Worm (Caenorhabditis elegans) whole organism, L2 larva: ENCODE results near the gene pqn-80.

Source experiments
- C34F6.9 ChIP-seq: fragments of 150-350 bp; optimal IDR thresholded peaks from 2 replicates; lab custom pipeline; 2014; ENCODE audit warnings: missing biosample characterization, missing genetic modification characterization
- F13H6.1 ChIP-seq: sonication (generic microtip); optimal IDR thresholded peaks from 2 replicates; lab custom pipeline; 2016; ENCODE audit warnings: missing genetic modification characterization, missing compliant biosample characterization
- R02D3.7 ChIP-seq: fragments of 150-350 bp; optimal IDR thresholded peaks from 2 replicates; lab custom pipeline; 2014; ENCODE audit warnings: missing biosample characterization, missing genetic modification characterization
- Y55F3AM.14 ChIP-seq: fragments of 200-800 bp; sonication (Bioruptor generic); optimal IDR thresholded peaks from 2 replicates; lab custom pipeline; 2018; ENCODE audit warnings: mild to moderate bottlenecking, missing genetic modification characterization, missing compliant biosample characterization
- aly-2 ChIP-seq: fragments of 150-350 bp; optimal IDR thresholded peaks from 2 replicates; lab custom pipeline; 2014; ENCODE audit warnings: missing biosample characterization, missing genetic modification characterization
- ceh-16 ChIP-seq: fragments of 150-350 bp; optimal IDR thresholded peaks from 2 replicates; lab custom pipeline; 2014; ENCODE audit warnings: missing biosample characterization, missing genetic modification characterization
- ceh-82 ChIP-seq: fragments of 150-350 bp; optimal IDR thresholded peaks from 2 replicates; lab custom pipeline; 2014; ENCODE audit warnings: missing biosample characterization, missing genetic modification characterization
- crh-2 ChIP-seq: sonication (generic microtip); optimal IDR thresholded peaks from 2 replicates; lab custom pipeline; 2017; ENCODE audit warnings: missing biosample characterization, missing genetic modification characterization
- egl-27 ChIP-seq: sonication (generic microtip); optimal IDR thresholded peaks from 3 replicates; lab custom pipeline; 2017; ENCODE audit warnings: missing biosample characterization, missing genetic modification reagents, missing genetic modification characterization
- elt-1 ChIP-seq: fragments of 150-350 bp; optimal IDR thresholded peaks from 2 replicates; lab custom pipeline; 2014; ENCODE audit warnings: missing biosample characterization, missing genetic modification characterization
- fos-1 ChIP-seq: fragments of 150-350 bp; optimal IDR thresholded peaks from 2 replicates; lab custom pipeline; 2014; ENCODE audit warnings: missing biosample characterization, missing genetic modification characterization
- gmeb-1 ChIP-seq: fragments of 150-350 bp; optimal IDR thresholded peaks from 2 replicates; lab custom pipeline; 2014; ENCODE audit warnings: missing biosample characterization, missing genetic modification characterization
- lin-11 ChIP-seq: fragments of 150-350 bp; sonication (generic microtip); optimal IDR thresholded peaks from 2 replicates; lab custom pipeline; 2014; ENCODE audit warnings: missing biosample characterization, missing genetic modification characterization, inconsistent platforms, mixed read lengths
- lin-13 ChIP-seq: fragments of 150-350 bp; optimal IDR thresholded peaks from 2 replicates; lab custom pipeline; 2014; ENCODE audit warnings: missing biosample characterization, missing genetic modification reagents, missing genetic modification characterization
- lin-39 ChIP-seq: fragments of 150-350 bp; optimal IDR thresholded peaks from 2 replicates; lab custom pipeline; 2014; ENCODE audit warnings: missing biosample characterization, missing genetic modification reagents, missing genetic modification characterization
- lsy-2 ChIP-seq, 2 experiments: fragments of 150-350 bp in 1 of 2; sonication (generic microtip) in 1 of 2; optimal IDR thresholded peaks; 2 replicates each; lab custom pipeline; 2014 to 2017; ENCODE audit warnings: missing biosample characterization in 2 of 2, missing genetic modification characterization in 2 of 2
- mbf-1 ChIP-seq: sonication (generic microtip); optimal IDR thresholded peaks from 2 replicates; lab custom pipeline; 2017; ENCODE audit warnings: missing biosample characterization, missing genetic modification characterization
- mdl-1 ChIP-seq, 2 experiments: fragments of 150-350 bp in 1 of 2; sonication (generic microtip) in 1 of 2; optimal IDR thresholded peaks; 2 replicates each; lab custom pipeline; 2017; ENCODE audit warnings: missing biosample characterization in 2 of 2, missing genetic modification characterization in 2 of 2
- nhr-12 ChIP-seq: fragments of 150-350 bp; optimal IDR thresholded peaks from 2 replicates; lab custom pipeline; 2014; ENCODE audit warnings: missing biosample characterization, missing genetic modification characterization
- nhr-129 ChIP-seq: fragments of 150-350 bp; optimal IDR thresholded peaks from 2 replicates; lab custom pipeline; 2014; ENCODE audit warnings: missing biosample characterization, missing genetic modification characterization
- nhr-21 ChIP-seq: fragments of 150-350 bp; optimal IDR thresholded peaks from 2 replicates; lab custom pipeline; 2014; ENCODE audit warnings: missing biosample characterization, missing genetic modification characterization
- nhr-237 ChIP-seq: fragments of 150-350 bp; optimal IDR thresholded peaks from 2 replicates; lab custom pipeline; 2014; ENCODE audit warnings: missing biosample characterization, missing genetic modification characterization
- nhr-25 ChIP-seq: fragments of 150-350 bp; sonication (generic microtip); optimal IDR thresholded peaks from 3 replicates; lab custom pipeline; 2014; ENCODE audit warnings: missing biosample characterization, missing genetic modification characterization
- nhr-6 ChIP-seq: fragments of 150-350 bp; optimal IDR thresholded peaks from 2 replicates; lab custom pipeline; 2014; ENCODE audit warnings: missing biosample characterization, missing genetic modification characterization
- nhr-77 ChIP-seq: fragments of 150-350 bp; optimal IDR thresholded peaks from 2 replicates; lab custom pipeline; 2014; ENCODE audit warnings: missing biosample characterization, missing genetic modification characterization
- sem-4 ChIP-seq: fragments of 150-350 bp; optimal IDR thresholded peaks from 2 replicates; lab custom pipeline; 2014; ENCODE audit warnings: missing biosample characterization, missing genetic modification reagents, missing genetic modification characterization
- skn-1 ChIP-seq: sonication (generic microtip); optimal IDR thresholded peaks from 2 replicates; lab custom pipeline; 2017; ENCODE audit warnings: missing biosample characterization, missing genetic modification characterization
- sma-3 ChIP-seq: sonication (generic microtip); optimal IDR thresholded peaks from 2 replicates; lab custom pipeline; 2016; ENCODE audit warnings: missing genetic modification reagents, missing genetic modification characterization, missing compliant biosample characterization
- sma-9 ChIP-seq, 2 experiments: fragments of 150-350 bp in 1 of 2; sonication (generic microtip) in 1 of 2; optimal IDR thresholded peaks; 2 replicates each; lab custom pipeline; 2014 to 2016; ENCODE audit warnings: missing genetic modification characterization in 2 of 2, mild to moderate bottlenecking in 1 of 2, missing biosample characterization in 1 of 2, missing compliant biosample characterization in 1 of 2, missing genetic modification reagents in 1 of 2, moderate library complexity in 1 of 2
- unc-55 ChIP-seq: fragments of 150-350 bp; sonication (generic microtip); optimal IDR thresholded peaks from 3 replicates; lab custom pipeline; 2014; ENCODE audit warnings: missing biosample characterization, missing genetic modification reagents, missing genetic modification characterization
- zag-1 ChIP-seq: fragments of 150-350 bp; optimal IDR thresholded peaks from 2 replicates; lab custom pipeline; 2014; ENCODE audit warnings: missing biosample characterization, missing genetic modification characterization
- ztf-1 ChIP-seq: fragments of 200-800 bp; sonication (Bioruptor generic); conservative IDR thresholded peaks from 2 replicates; pipeline ENCODE4 v1.3.6; 2022; ENCODE audit warnings: missing genetic modification characterization, missing compliant biosample characterization
- ztf-11 ChIP-seq: sonication (generic microtip); optimal IDR thresholded peaks from 2 replicates; lab custom pipeline; 2017; ENCODE audit warnings: missing biosample characterization, missing genetic modification characterization
- ztf-4 ChIP-seq: fragments of 150-350 bp; optimal IDR thresholded peaks from 2 replicates; lab custom pipeline; 2014; ENCODE audit warnings: missing biosample characterization, missing genetic modification characterization

The pqn-80 gene

ce11 chrIII:12614669-12615451 lies 11.5 kb upstream of the pqn-80 start (continued):
- TF ChIP-seq lsy-2 (tag; optimal IDR thresholded peaks at IDR 0.05; lab: Kevin White, UChicago) (peak; percentile 38 to 57), nhr-129 (tag; lab: Kevin White, UChicago) (peak; percentile 79), R02D3.7 (tag; lab: Kevin White, UChicago) (no peak)

ce11 chrIII:12615859-12616439 lies 10.4 kb upstream of the pqn-80 start:
- TF ChIP-seq mbf-1 (tag; lab: Kevin White, UChicago): no peak
- TF ChIP-seq C34F6.9: peak; percentile 33
- TF ChIP-seq ztf-1 (GFP tag; lab: Robert Waterston, UW): 0 out of 2 replicates have a peak, but pooled peaks have one; percentile 81
- peak; percentile 2 for TF ChIP-seq F13H6.1 (tag; lab: Kevin White, UChicago)
- peak; percentile 2 for TF ChIP-seq nhr-129 (tag; lab: Kevin White, UChicago)
- no peak for TF ChIP-seq ztf-11 (tag; lab: Kevin White, UChicago)
- peak; percentile 12 for TF ChIP-seq nhr-21 (tag; lab: Kevin White, UChicago)
- peak; percentile 22 for TF ChIP-seq ztf-4
- TF ChIP-seq lin-11 (tag; lab: Kevin White, UChicago): peak; percentile 16

ce11 chrIII:12616990-12617393 lies 9.4 kb upstream of the pqn-80 start:
- TF ChIP-seq F13H6.1 (tag; lab: Kevin White, UChicago) (peak; percentile 82), gmeb-1 (tag; lab: Kevin White, UChicago) (peak; percentile 75), nhr-25 (tag; lab: Kevin White, UChicago) (peak; percentile 82), Y55F3AM.14 (GFP tag; lab: Kevin White, UChicago) (no peak), fos-1 (tag; lab: Kevin White, UChicago) (peak; percentile 93), lsy-2 (tag; optimal IDR thresholded peaks at IDR 0.05; lab: Kevin White, UChicago) (peak in 1 of 2 experiments; percentile 72), sma-9 (GFP tag; optimal IDR thresholded peaks at IDR 0.05; lab: Kevin White, UChicago) (peak; percentile 90), sma-9 (tag; optimal IDR thresholded peaks at IDR 0.05; lab: Kevin White, UChicago) (no peak), sma-3 (GFP tag; lab: Kevin White, UChicago) (peak; percentile 91), nhr-21 (tag; lab: Kevin White, UChicago) (peak; percentile 75), mdl-1 (tag; optimal IDR thresholded peaks at IDR 0.05; lab: Kevin White, UChicago) (peak in 1 of 2 experiments; percentile 54), ceh-16 (tag; lab: Kevin White, UChicago) (peak; percentile 8), aly-2 (tag; lab: Kevin White, UChicago) (no peak), lin-13 (GFP tag; lab: Kevin White, UChicago) (peak; percentile 32), egl-27 (tag; lab: Kevin White, UChicago) (peak; percentile 72), skn-1 (tag; lab: Kevin White, UChicago) (peak; percentile 44), unc-55 (GFP tag; lab: Kevin White, UChicago) (peak; percentile 49), zag-1 (tag; lab: Kevin White, UChicago) (no peak), crh-2 (tag; lab: Kevin White, UChicago) (peak; percentile 86), nhr-129 (tag; lab: Kevin White, UChicago) (peak; percentile 88), nhr-6 (tag; lab: Kevin White, UChicago) (no peak), C34F6.9 (peak; percentile 53), elt-1 (tag; lab: Kevin White, UChicago) (peak; percentile 8), sem-4 (no peak)
- TF ChIP-seq, all 48 proteins: peak for 18

ce11 chrIII:12624466-12624865 lies 1.9 kb upstream of the pqn-80 start, which contains the start of gene gtf-2A2:
Gene gtf-2A2 (plus strand): TSS chrIII:12624766.
- TF ChIP-seq gmeb-1 (tag; lab: Kevin White, UChicago) (no peak), ceh-82 (tag; lab: Kevin White, UChicago) (no peak), crh-2 (tag; lab: Kevin White, UChicago) (no peak), mbf-1 (tag; lab: Kevin White, UChicago) (no peak), nhr-77 (tag; lab: Kevin White, UChicago) (no peak), sma-3 (GFP tag; lab: Kevin White, UChicago) (no peak), lin-39 (tag; lab: Kevin White, UChicago) (no peak), ztf-4 (no peak), elt-1 (tag; lab: Kevin White, UChicago) (no peak), zag-1 (tag; lab: Kevin White, UChicago) (no peak), ztf-11 (tag; lab: Kevin White, UChicago) (no peak), nhr-12 (tag; lab: Kevin White, UChicago) (no peak), nhr-237 (no peak)
